Worm (Caenorhabditis elegans) whole organism, young adult: Measurements from ENCODE around the gene C17A2.7.

Experiments
- B0336.3 ChIP-seq: fragments of 200-800 bp; sonication (Bioruptor generic); IDR thresholded peaks from 2 replicates; pipeline ENCODE4 v1.3.6; 2022; ENCODE audit warnings: missing genetic modification characterization, missing compliant biosample characterization
- C06A6.2 ChIP-seq: fragments of 200-800 bp; sonication (Bioruptor generic); conservative IDR thresholded peaks from 2 replicates; pipeline ENCODE4 v1.3.6; 2022; ENCODE audit warnings: missing genetic modification characterization, missing compliant biosample characterization
- F22D6.2 ChIP-seq: sonication (generic microtip); optimal IDR thresholded peaks from 2 replicates; lab custom pipeline; 2016; ENCODE audit warnings: mild to moderate bottlenecking, missing genetic modification characterization, missing compliant biosample characterization
- F52B5.7 ChIP-seq: sonication (generic microtip); optimal IDR thresholded peaks from 2 replicates; lab custom pipeline; 2016; ENCODE audit warnings: mild to moderate bottlenecking, missing genetic modification characterization, missing compliant biosample characterization
- K11D2.4 ChIP-seq: fragments of 200-800 bp; sonication (Bioruptor generic); IDR thresholded peaks from 2 replicates; pipeline ENCODE4 v1.3.6; 2022; ENCODE audit warnings: missing genetic modification reagents, missing genetic modification characterization, missing compliant biosample characterization
- K12H6.12 ChIP-seq: fragments of 200-800 bp; sonication (Bioruptor generic); optimal IDR thresholded peaks from 2 replicates; lab custom pipeline; 2018; ENCODE audit warnings: mild to moderate bottlenecking, missing genetic modification characterization, missing compliant biosample characterization
- T26A5.8 ChIP-seq: sonication (generic microtip); optimal IDR thresholded peaks from 2 replicates; lab custom pipeline; 2016; ENCODE audit warnings: missing genetic modification characterization, missing compliant biosample characterization
- Y95B8A.8 ChIP-seq: fragments of 200-800 bp; sonication (Bioruptor generic); IDR thresholded peaks from 2 replicates; pipeline ENCODE4 v1.3.6; 2022; ENCODE audit warnings: missing genetic modification reagents, missing genetic modification characterization, missing compliant biosample characterization
- ama-1 ChIP-seq, 3 experiments: fragments of 150-350 bp in 1 of 3; sonication (generic microtip) in 2 of 3; optimal IDR thresholded peaks; 2 replicates each; lab custom pipeline; 2014 to 2018; ENCODE audit warnings: missing biosample characterization in 2 of 3, missing genetic modification characterization in 2 of 3, missing genetic modification reagents in 2 of 3
- aptf-2 ChIP-seq: fragments of 200-800 bp; sonication (Bioruptor generic); conservative IDR thresholded peaks from 2 replicates; pipeline ENCODE4 v1.3.6; 2022; ENCODE audit warnings: missing genetic modification reagents, missing genetic modification characterization, missing compliant biosample characterization
- attf-3 ChIP-seq: fragments of 200-800 bp; sonication (Bioruptor generic); conservative IDR thresholded peaks from 2 replicates; pipeline ENCODE4 v1.3.6; 2022; ENCODE audit warnings: missing genetic modification reagents, missing genetic modification characterization, missing compliant biosample characterization
- bed-1 ChIP-seq: fragments of 200-800 bp; sonication (Bioruptor generic); IDR thresholded peaks from 2 replicates; pipeline ENCODE4 v1.3.6; 2022; ENCODE audit warnings: missing genetic modification reagents, missing genetic modification characterization, missing compliant biosample characterization
- ceh-100 ChIP-seq: fragments of 200-800 bp; sonication (Bioruptor generic); IDR thresholded peaks from 2 replicates; pipeline ENCODE4 v1.3.6; 2022; ENCODE audit warnings: missing genetic modification reagents, missing genetic modification characterization, missing compliant biosample characterization
- ceh-58 ChIP-seq: fragments of 200-800 bp; sonication (Bioruptor generic); IDR thresholded peaks from 2 replicates; pipeline ENCODE4 v1.3.6; 2022; ENCODE audit warnings: missing genetic modification characterization, missing compliant biosample characterization
- chd-7 ChIP-seq: sonication (generic microtip); optimal IDR thresholded peaks from 2 replicates; lab custom pipeline; 2016; ENCODE audit warnings: mild to moderate bottlenecking, missing genetic modification characterization, moderate library complexity, missing compliant biosample characterization
- die-1 ChIP-seq: sonication (generic microtip); optimal IDR thresholded peaks from 2 replicates; lab custom pipeline; 2016; ENCODE audit warnings: missing genotype, mild to moderate bottlenecking, missing genetic modification characterization, missing compliant biosample characterization
- dpff-1 ChIP-seq: sonication (generic microtip); optimal IDR thresholded peaks from 2 replicates; lab custom pipeline; 2017; ENCODE audit warnings: mild to moderate bottlenecking, missing genetic modification characterization, missing compliant biosample characterization
- efl-1 ChIP-seq: fragments of 150-350 bp; optimal IDR thresholded peaks from 2 replicates; lab custom pipeline; 2014; ENCODE audit warnings: missing biosample characterization, missing genetic modification reagents, missing genetic modification characterization
- egl-18 ChIP-seq: fragments of 200-800 bp; sonication (Bioruptor generic); IDR thresholded peaks from 2 replicates; pipeline ENCODE4 v1.3.6; 2022; ENCODE audit warnings: missing genetic modification reagents, missing genetic modification characterization, missing compliant biosample characterization
- egrh-3 ChIP-seq: fragments of 200-800 bp; sonication (Bioruptor generic); IDR thresholded peaks from 2 replicates; pipeline ENCODE4 v1.3.6; 2022; ENCODE audit warnings: missing genetic modification reagents, missing genetic modification characterization, missing compliant biosample characterization
- ets-4 ChIP-seq: fragments of 200-800 bp; sonication (Bioruptor generic); optimal IDR thresholded peaks from 2 replicates; lab custom pipeline; 2018; ENCODE audit warnings: mild to moderate bottlenecking, missing genetic modification characterization, missing compliant biosample characterization
- fkh-3 ChIP-seq: sonication (generic microtip); optimal IDR thresholded peaks from 2 replicates; lab custom pipeline; 2016; ENCODE audit warnings: mild to moderate bottlenecking, missing genetic modification characterization, missing compliant biosample characterization
- gei-17 ChIP-seq: fragments of 200-800 bp; sonication (Bioruptor generic); optimal IDR thresholded peaks from 2 replicates; lab custom pipeline; 2018; ENCODE audit warnings: mild to moderate bottlenecking, missing genetic modification characterization, missing compliant biosample characterization
- hmg-20 ChIP-seq: fragments of 200-800 bp; sonication (Bioruptor generic); IDR thresholded peaks from 2 replicates; pipeline ENCODE4 v1.3.6; 2022; ENCODE audit warnings: missing genetic modification reagents, missing genetic modification characterization, missing compliant biosample characterization
- hsf-1 ChIP-seq: fragments of 200-800 bp; sonication (Bioruptor generic); IDR thresholded peaks from 2 replicates; pipeline ENCODE4 v1.3.6; 2022; ENCODE audit warnings: missing genetic modification reagents, missing genetic modification characterization, missing compliant biosample characterization
- lir-1 ChIP-seq: fragments of 200-800 bp; sonication (Bioruptor generic); conservative IDR thresholded peaks from 2 replicates; pipeline ENCODE4 v1.3.6; 2022; ENCODE audit warnings: missing genetic modification reagents, missing genetic modification characterization, missing compliant biosample characterization
- madf-3 ChIP-seq: fragments of 200-800 bp; sonication (Bioruptor generic); IDR thresholded peaks from 2 replicates; pipeline ENCODE4 v1.3.6; 2022; ENCODE audit warnings: missing genetic modification reagents, missing genetic modification characterization, missing compliant biosample characterization
- madf-6 ChIP-seq: fragments of 200-800 bp; sonication (Bioruptor generic); IDR thresholded peaks from 2 replicates; pipeline ENCODE4 v1.3.6; 2022; ENCODE audit warnings: missing genetic modification reagents, missing genetic modification characterization, missing compliant biosample characterization
- mcd-1 ChIP-seq: fragments of 200-800 bp; sonication (Bioruptor generic); IDR thresholded peaks from 2 replicates; pipeline ENCODE4 v1.3.6; 2022; ENCODE audit warnings: missing genetic modification reagents, missing genetic modification characterization, missing compliant biosample characterization
- mel-28 ChIP-seq: sonication (generic microtip); optimal IDR thresholded peaks from 2 replicates; lab custom pipeline; 2016; ENCODE audit warnings: borderline replicate concordance, mild to moderate bottlenecking, missing genetic modification characterization, missing compliant biosample characterization
- mes-4 ChIP-seq: sonication (generic microtip); optimal IDR thresholded peaks from 2 replicates; lab custom pipeline; 2016; ENCODE audit warnings: missing genotype, missing genetic modification characterization, missing compliant biosample characterization
- nhr-120 ChIP-seq: fragments of 200-800 bp; sonication (Bioruptor generic); IDR thresholded peaks from 2 replicates; pipeline ENCODE4 v1.3.6; 2022; ENCODE audit warnings: missing genetic modification characterization, missing compliant biosample characterization
- nhr-90 ChIP-seq: sonication (generic microtip); optimal IDR thresholded peaks from 2 replicates; lab custom pipeline; 2016; ENCODE audit warnings: missing genotype, mild to moderate bottlenecking, missing genetic modification characterization, missing compliant biosample characterization
- rec-8 ChIP-seq, 2 experiments: sonication (generic microtip); optimal IDR thresholded peaks; 2 replicates each; lab custom pipeline; 2016; ENCODE audit warnings: mild to moderate bottlenecking in 2 of 2, missing genetic modification characterization in 2 of 2, missing genetic modification reagents in 2 of 2, missing genotype in 2 of 2, missing biosample characterization in 1 of 2, missing compliant biosample characterization in 1 of 2, moderate library complexity in 1 of 2
- repo-1 ChIP-seq: sonication (generic microtip); optimal IDR thresholded peaks from 2 replicates; lab custom pipeline; 2017; ENCODE audit warnings: mild to moderate bottlenecking, missing genetic modification characterization, missing compliant biosample characterization
- sdz-38 ChIP-seq: sonication (generic microtip); optimal IDR thresholded peaks from 2 replicates; lab custom pipeline; 2016; ENCODE audit warnings: missing genotype, missing genetic modification characterization, missing compliant biosample characterization
- sea-2 ChIP-seq: fragments of 200-800 bp; sonication (Bioruptor generic); IDR thresholded peaks from 2 replicates; pipeline ENCODE4 v1.3.6; 2022; ENCODE audit warnings: missing genetic modification characterization, missing compliant biosample characterization
- unc-130 ChIP-seq: sonication (generic microtip); optimal IDR thresholded peaks from 2 replicates; lab custom pipeline; 2016; ENCODE audit warnings: missing genetic modification reagents, missing genetic modification characterization, missing compliant biosample characterization
- xnd-1 ChIP-seq: sonication (generic microtip); optimal IDR thresholded peaks from 2 replicates; lab custom pipeline; 2016; ENCODE audit warnings: missing genotype, missing genetic modification reagents, missing genetic modification characterization, missing compliant biosample characterization

C17A2.7 gene

ce11 chrII:3829623-3830022, 13.6 kb downstream of the C17A2.7 start:
- TF ChIP-seq egl-18 (no peak), F52B5.7 (tag; lab: Kevin White, UChicago) (no peak), madf-6 (GFP tag; lab: Robert Waterston, UW) (no peak), bed-1 (GFP tag; lab: Robert Waterston, UW) (no peak), madf-3 (no peak), K11D2.4 (no peak), ets-4 (GFP tag; lab: Kevin White, UChicago) (no peak), fkh-3 (no peak), K12H6.12 (no peak), ceh-58 (GFP tag; lab: Robert Waterston, UW) (no peak), ceh-100 (no peak), mcd-1 (no peak), repo-1 (tag; lab: Kevin White, UChicago) (no peak), attf-3 (GFP tag; lab: Robert Waterston, UW) (no peak), F22D6.2 (tag; lab: Kevin White, UChicago) (no peak)

ce11 chrII:3827801-3828200, 15.4 kb downstream of the C17A2.7 start, which contains the start of gene F54D10.8:
Gene F54D10.8, minus strand, starts transcription at chrII:3827901.
- TF ChIP-seq xnd-1 (tag; lab: Kevin White, UChicago) (no peak), C06A6.2 (GFP tag; lab: Robert Waterston, UW) (no peak), hsf-1 (GFP tag; lab: Robert Waterston, UW) (no peak), F52B5.7 (tag; lab: Kevin White, UChicago) (no peak), sea-2 (GFP tag; lab: Robert Waterston, UW) (no peak), mes-4 (tag; lab: Kevin White, UChicago) (no peak), ama-1 (optimal IDR thresholded peaks at IDR 0.05; lab: Kevin White, UChicago) (no peak), ama-1 (GFP tag; optimal IDR thresholded peaks at IDR 0.05; lab: Kevin White, UChicago) (no peak), B0336.3 (GFP tag; lab: Robert Waterston, UW) (no peak), gei-17 (GFP tag; lab: Kevin White, UChicago) (no peak), lir-1 (GFP tag; lab: Robert Waterston, UW) (no peak), hmg-20 (GFP tag; lab: Robert Waterston, UW) (no peak), fkh-3 (no peak), nhr-120 (no peak)

ce11 chrII:3823855-3824254, 19.4 kb downstream of the C17A2.7 start, which contains the start of gene skr-15:
Gene skr-15, plus strand, starts transcription at chrII:3824155.
- TF ChIP-seq chd-7 (tag; lab: Kevin White, UChicago), result no peak
- no peak for TF ChIP-seq unc-130
- no peak for TF ChIP-seq sdz-38 (tag; lab: Kevin White, UChicago)
- TF ChIP-seq Y95B8A.8, result no peak
- TF ChIP-seq dpff-1 (tag; lab: Kevin White, UChicago), result no peak
- no peak for TF ChIP-seq mel-28 (tag; lab: Kevin White, UChicago)
- no peak for TF ChIP-seq nhr-90
- TF ChIP-seq, all 124 proteins: peak for 0

- TF ChIP-seq T26A5.8 (no peak), aptf-2 (GFP tag; lab: Robert Waterston, UW) (peak; percentile 86), egrh-3 (GFP tag; lab: Robert Waterston, UW) (no peak), efl-1 (GFP tag; lab: Kevin White, UChicago) (peak; percentile 63), madf-6 (GFP tag; lab: Robert Waterston, UW) (0 out of 2 replicates have a peak, but pooled peaks have one; percentile 15), rec-8 (tag; optimal IDR thresholded peaks at IDR 0.05; lab: Kevin White, UChicago) (no peak), die-1 (tag; lab: Kevin White, UChicago) (no peak)
These were observed 22.0 kb downstream of the C17A2.7 start, which contains the start of gene F54D10.7 for ce11 chrII:3821248-3821647. Gene F54D10.7, minus strand, starts transcription at chrII:3821296.
